Worm (Caenorhabditis elegans): ENCODE results near the gene F35H8.1.

- no peak for TF ChIP-seq ces-1 (GFP tag; optimal IDR thresholded peaks at IDR 0.05)
- no peak for TF ChIP-seq fkh-10 (GFP tag; optimal IDR thresholded peaks at IDR 0.05)
- no peak for TF ChIP-seq unc-62 (GFP tag; optimal IDR thresholded peaks at IDR 0.05 in 1 of 2)
- no peak for TF ChIP-seq unc-62 (tag; optimal IDR thresholded peaks at IDR 0.05)
- TF ChIP-seq zip-2 (tag; optimal IDR thresholded peaks at IDR 0.05): no peak
- no peak for TF ChIP-seq lin-39 (tag; optimal IDR thresholded peaks at IDR 0.05)
- TF ChIP-seq Y48G9A.11 (GFP tag; IDR thresholded peaks at IDR 0.05): no peak
- TF ChIP-seq nhr-10 (tag; optimal IDR thresholded peaks at IDR 0.05): no peak
Measured at ce11 chrII:9544386-9544785, 8.7 kb downstream of the F35H8.1 start, which contains the start of gene sra-7.
